Worm (Caenorhabditis elegans) whole organism, young adult: ENCODE measurements around the gene str-57.

Source experiments
- B0261.1 ChIP-seq: sonication (generic microtip); optimal IDR thresholded peaks from 2 replicates; lab custom pipeline; 2016; ENCODE audit warnings: mild to moderate bottlenecking, missing genetic modification characterization, moderate library complexity, missing compliant biosample characterization
- B0336.3 ChIP-seq: fragments of 200-800 bp; sonication (Bioruptor generic); IDR thresholded peaks from 2 replicates; pipeline ENCODE4 v1.3.6; 2022; ENCODE audit warnings: missing genetic modification characterization, missing compliant biosample characterization
- C17E4.6 ChIP-seq: fragments of 200-800 bp; sonication (Bioruptor generic); IDR thresholded peaks from 2 replicates; pipeline ENCODE4 v1.3.6; 2022; ENCODE audit warnings: missing genetic modification reagents, missing genetic modification characterization, missing compliant biosample characterization
- F23B12.7 ChIP-seq: sonication (generic microtip); optimal IDR thresholded peaks from 2 replicates; lab custom pipeline; 2017; ENCODE audit warnings: missing genetic modification characterization, mild to moderate bottlenecking, missing compliant biosample characterization, antibody characterized with exemption, moderate library complexity; ENCODE audit not compliant: insufficient read depth
- F39B2.1 ChIP-seq: fragments of 200-800 bp; sonication (Bioruptor generic); IDR thresholded peaks from 2 replicates; pipeline ENCODE4 v1.3.6; 2022; ENCODE audit warnings: missing genetic modification reagents, missing genetic modification characterization, missing compliant biosample characterization
- F55B11.4 ChIP-seq: sonication (generic microtip); optimal IDR thresholded peaks from 2 replicates; lab custom pipeline; 2016; ENCODE audit warnings: missing compliant biosample characterization, missing genetic modification characterization, borderline replicate concordance; ENCODE audit not compliant: insufficient read depth
- F57C9.4 ChIP-seq: sonication (generic microtip); optimal IDR thresholded peaks from 2 replicates; lab custom pipeline; 2017; ENCODE audit warnings: mild to moderate bottlenecking, missing genetic modification characterization, missing compliant biosample characterization
- K11D2.4 ChIP-seq: fragments of 200-800 bp; sonication (Bioruptor generic); IDR thresholded peaks from 2 replicates; pipeline ENCODE4 v1.3.6; 2022; ENCODE audit warnings: missing genetic modification reagents, missing genetic modification characterization, missing compliant biosample characterization
- T26A5.8 ChIP-seq: sonication (generic microtip); optimal IDR thresholded peaks from 2 replicates; lab custom pipeline; 2016; ENCODE audit warnings: missing genetic modification characterization, missing compliant biosample characterization
- Y56A3A.18 ChIP-seq: fragments of 200-800 bp; sonication (Bioruptor generic); IDR thresholded peaks from 2 replicates; pipeline ENCODE4 v1.3.6; 2022; ENCODE audit warnings: missing genetic modification reagents, missing genetic modification characterization, missing compliant biosample characterization
- aptf-2 ChIP-seq: fragments of 200-800 bp; sonication (Bioruptor generic); conservative IDR thresholded peaks from 2 replicates; pipeline ENCODE4 v1.3.6; 2022; ENCODE audit warnings: missing genetic modification reagents, missing genetic modification characterization, missing compliant biosample characterization
- aptf-3 ChIP-seq: fragments of 200-800 bp; sonication (Bioruptor generic); IDR thresholded peaks from 2 replicates; pipeline ENCODE4 v1.3.6; 2022; ENCODE audit warnings: missing genetic modification characterization, missing compliant biosample characterization
- atf-7 ChIP-seq: sonication (generic microtip); optimal IDR thresholded peaks from 2 replicates; lab custom pipeline; 2017; ENCODE audit warnings: mild to moderate bottlenecking, missing genetic modification characterization, missing compliant biosample characterization
- attf-5 ChIP-seq: fragments of 200-800 bp; sonication (Bioruptor generic); optimal IDR thresholded peaks from 2 replicates; lab custom pipeline; 2018; ENCODE audit warnings: mild to moderate bottlenecking, missing genetic modification characterization, missing compliant biosample characterization
- bed-2 ChIP-seq: fragments of 200-800 bp; sonication (Bioruptor generic); IDR thresholded peaks from 2 replicates; pipeline ENCODE4 v1.3.6; 2022; ENCODE audit warnings: missing genetic modification reagents, missing genetic modification characterization, missing compliant biosample characterization
- cebp-1 ChIP-seq, 2 experiments: fragments of 200-800 bp in 1 of 2; sonication (Bioruptor generic) in 1 of 2; sonication (generic microtip) in 1 of 2; IDR thresholded peaks in 1 of 2; optimal IDR thresholded peaks in 1 of 2; 2 replicates each; pipeline versions ENCODE4 v1.3.6 to Lab custom; 2017 to 2022; ENCODE audit warnings: missing compliant biosample characterization in 2 of 2, missing genetic modification characterization in 2 of 2, mild to moderate bottlenecking in 1 of 2, missing genetic modification reagents in 1 of 2, moderate library complexity in 1 of 2
- ceh-100 ChIP-seq: fragments of 200-800 bp; sonication (Bioruptor generic); IDR thresholded peaks from 2 replicates; pipeline ENCODE4 v1.3.6; 2022; ENCODE audit warnings: missing genetic modification reagents, missing genetic modification characterization, missing compliant biosample characterization
- ceh-27 ChIP-seq: fragments of 200-800 bp; sonication (Bioruptor generic); optimal IDR thresholded peaks from 2 replicates; lab custom pipeline; 2018; ENCODE audit warnings: mild to moderate bottlenecking, missing genetic modification characterization, moderate library complexity, missing compliant biosample characterization
- ceh-58 ChIP-seq: fragments of 200-800 bp; sonication (Bioruptor generic); IDR thresholded peaks from 2 replicates; pipeline ENCODE4 v1.3.6; 2022; ENCODE audit warnings: missing genetic modification characterization, missing compliant biosample characterization
- ceh-79 ChIP-seq: sonication (generic microtip); optimal IDR thresholded peaks from 2 replicates; lab custom pipeline; 2017; ENCODE audit warnings: mild to moderate bottlenecking, missing genetic modification characterization, missing compliant biosample characterization
- dox-1 ChIP-seq: fragments of 200-800 bp; sonication (Bioruptor generic); IDR thresholded peaks from 2 replicates; pipeline ENCODE4 v1.3.6; 2022; ENCODE audit warnings: missing genetic modification reagents, missing genetic modification characterization, missing compliant biosample characterization
- dpff-1 ChIP-seq: sonication (generic microtip); optimal IDR thresholded peaks from 2 replicates; lab custom pipeline; 2017; ENCODE audit warnings: mild to moderate bottlenecking, missing genetic modification characterization, missing compliant biosample characterization
- egl-18 ChIP-seq: fragments of 200-800 bp; sonication (Bioruptor generic); IDR thresholded peaks from 2 replicates; pipeline ENCODE4 v1.3.6; 2022; ENCODE audit warnings: missing genetic modification reagents, missing genetic modification characterization, missing compliant biosample characterization
- gei-17 ChIP-seq: fragments of 200-800 bp; sonication (Bioruptor generic); optimal IDR thresholded peaks from 2 replicates; lab custom pipeline; 2018; ENCODE audit warnings: mild to moderate bottlenecking, missing genetic modification characterization, missing compliant biosample characterization
- him-1 ChIP-seq: sonication (generic microtip); optimal IDR thresholded peaks from 2 replicates; lab custom pipeline; 2016; ENCODE audit warnings: missing genotype, missing genetic modification reagents, missing genetic modification characterization, missing compliant biosample characterization
- hmg-1.2 ChIP-seq: fragments of 200-800 bp; sonication (Bioruptor generic); IDR thresholded peaks from 2 replicates; pipeline ENCODE4 v1.3.6; 2022; ENCODE audit warnings: missing genetic modification reagents, missing genetic modification characterization, missing compliant biosample characterization
- hmg-20 ChIP-seq: fragments of 200-800 bp; sonication (Bioruptor generic); IDR thresholded peaks from 2 replicates; pipeline ENCODE4 v1.3.6; 2022; ENCODE audit warnings: missing genetic modification reagents, missing genetic modification characterization, missing compliant biosample characterization
- madf-3 ChIP-seq: fragments of 200-800 bp; sonication (Bioruptor generic); IDR thresholded peaks from 2 replicates; pipeline ENCODE4 v1.3.6; 2022; ENCODE audit warnings: missing genetic modification reagents, missing genetic modification characterization, missing compliant biosample characterization
- nfya-2 ChIP-seq: fragments of 200-800 bp; sonication (Bioruptor generic); IDR thresholded peaks from 2 replicates; pipeline ENCODE4 v1.3.6; 2022; ENCODE audit warnings: missing genetic modification reagents, missing genetic modification characterization, missing compliant biosample characterization
- nfyb-1 ChIP-seq: fragments of 200-800 bp; sonication (Bioruptor generic); IDR thresholded peaks from 2 replicates; pipeline ENCODE4 v1.3.6; 2022; ENCODE audit warnings: missing genetic modification reagents, missing genetic modification characterization, missing compliant biosample characterization
- nhr-80 ChIP-seq: sonication (generic microtip); optimal IDR thresholded peaks from 2 replicates; lab custom pipeline; 2016; ENCODE audit warnings: missing genetic modification characterization, missing compliant biosample characterization
- pha-4 ChIP-seq: fragments of 150-350 bp; sonication (generic microtip); optimal IDR thresholded peaks from 2 replicates; lab custom pipeline; 2014; ENCODE audit warnings: missing biosample characterization, missing genetic modification reagents, missing genetic modification characterization
- rcor-1 ChIP-seq: fragments of 200-800 bp; sonication (Bioruptor generic); IDR thresholded peaks from 2 replicates; pipeline ENCODE4 v1.3.6; 2022; ENCODE audit warnings: missing genetic modification reagents, missing genetic modification characterization, missing compliant biosample characterization
- snpc-4 ChIP-seq, 5 experiments: fragments of 150-350 bp in 1 of 5; sonication (generic microtip) in 4 of 5; optimal IDR thresholded peaks; 2 replicates each; lab custom pipeline; 2014 to 2018; ENCODE audit warnings: missing genetic modification characterization in 5 of 5, missing biosample characterization in 3 of 5, antibody characterized with exemption in 2 of 5, mild to moderate bottlenecking in 2 of 5, missing compliant biosample characterization in 2 of 5, missing genotype in 2 of 5, moderate library complexity in 2 of 5, missing genetic modification reagents in 1 of 5
- somi-1 ChIP-seq: fragments of 200-800 bp; sonication (Bioruptor generic); optimal IDR thresholded peaks from 2 replicates; lab custom pipeline; 2018; ENCODE audit warnings: mild to moderate bottlenecking, missing genetic modification characterization, missing compliant biosample characterization
- tbx-9 ChIP-seq: sonication (generic microtip); optimal IDR thresholded peaks from 2 replicates; lab custom pipeline; 2016; ENCODE audit warnings: borderline replicate concordance, missing genetic modification characterization, inconsistent platforms, missing compliant biosample characterization
- unc-62 ChIP-seq: fragments of 150-350 bp; optimal IDR thresholded peaks from 2 replicates; lab custom pipeline; 2014; ENCODE audit warnings: missing biosample characterization, missing genetic modification reagents, missing genetic modification characterization

Gene str-57

DNA sequence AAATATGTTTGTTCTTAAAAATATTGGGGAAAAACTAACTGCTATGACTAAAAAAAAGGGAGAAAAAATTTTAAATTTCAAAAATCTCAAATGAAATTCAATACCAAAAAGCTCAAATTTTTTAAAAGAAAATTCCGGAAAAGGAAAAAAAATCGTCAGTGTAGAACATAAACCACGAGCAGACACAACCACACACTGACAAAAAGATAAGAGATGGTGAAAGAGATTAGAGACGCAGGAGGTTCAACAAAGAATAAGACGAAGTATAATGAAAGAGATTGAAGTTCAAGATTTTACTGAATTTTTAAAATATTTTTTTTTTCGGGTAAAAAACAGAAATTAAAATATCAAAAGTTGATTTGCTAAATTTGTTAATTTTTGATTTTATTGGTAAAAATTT, 9.6 kb downstream of the str-57 start:
- TF ChIP-seq him-1 (tag; lab: Kevin White, UChicago) (no peak), F39B2.1 (GFP tag; lab: Robert Waterston, UW) (no peak), dpff-1 (tag; lab: Kevin White, UChicago) (no peak), hmg-20 (GFP tag; lab: Robert Waterston, UW) (no peak), cebp-1 (GFP tag; IDR thresholded peaks at IDR 0.05; lab: Robert Waterston, UW) (no peak), cebp-1 (tag; optimal IDR thresholded peaks at IDR 0.05; lab: Kevin White, UChicago) (no peak), F55B11.4 (tag; lab: Kevin White, UChicago) (no peak), unc-62 (no peak), ceh-27 (GFP tag; lab: Kevin White, UChicago) (no peak)

DNA sequence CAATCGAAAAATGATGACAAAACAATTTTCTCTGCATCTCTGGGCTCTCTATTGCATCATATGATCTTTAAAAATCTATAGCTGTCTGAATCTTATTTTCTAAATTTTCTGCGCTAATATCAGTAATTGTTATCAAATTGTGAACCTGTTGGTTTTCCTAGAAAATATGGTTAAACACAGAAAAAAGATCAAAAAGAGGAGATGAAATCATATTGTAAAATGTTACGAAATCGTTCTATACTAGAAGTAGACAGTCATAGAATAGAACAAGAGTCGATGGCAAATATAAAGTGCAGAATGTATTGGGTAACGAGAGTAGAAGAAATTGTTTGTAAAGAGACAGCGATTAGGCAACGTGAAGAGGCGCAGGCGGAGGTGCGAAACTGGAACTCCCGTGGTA, 10.2 kb downstream of the str-57 start:
- TF ChIP-seq ceh-100 (GFP tag; lab: Robert Waterston, UW) (no peak), tbx-9 (tag; lab: Kevin White, UChicago) (no peak), unc-62 (no peak), T26A5.8 (tag; lab: Kevin White, UChicago) (no peak), bed-2 (GFP tag; lab: Robert Waterston, UW) (no peak), atf-7 (tag; lab: Kevin White, UChicago) (peak; percentile 73), cebp-1 (GFP tag; IDR thresholded peaks at IDR 0.05; lab: Robert Waterston, UW) (peak; percentile 91), cebp-1 (tag; optimal IDR thresholded peaks at IDR 0.05; lab: Kevin White, UChicago) (peak; percentile 94), aptf-3 (GFP tag; lab: Robert Waterston, UW) (no peak), nhr-80 (tag; lab: Kevin White, UChicago) (peak; percentile 70), madf-3 (no peak), B0261.1 (tag; lab: Kevin White, UChicago) (no peak), pha-4 (tag; lab: Kevin White, UChicago) (peak; percentile 52), gei-17 (GFP tag; lab: Kevin White, UChicago) (no peak), ceh-79 (tag; lab: Kevin White, UChicago) (no peak), Y56A3A.18 (GFP tag; lab: Robert Waterston, UW) (no peak), rcor-1 (GFP tag; lab: Robert Waterston, UW) (no peak), egl-18 (GFP tag; lab: Robert Waterston, UW) (no peak), hmg-1.2 (GFP tag; lab: Robert Waterston, UW) (peak; percentile 62; the same call in 1 of the 2 replicates), B0336.3 (0 out of 2 replicates have a peak, but pooled peaks have one; percentile 35), aptf-2 (no peak), C17E4.6 (no peak), nfyb-1 (GFP tag; lab: Robert Waterston, UW) (peak; percentile 60; the same call in 1 of the 2 replicates), dox-1 (0 out of 2 replicates have a peak, but pooled peaks have one; percentile 23), attf-5 (peak; percentile 77), K11D2.4 (no peak), F57C9.4 (tag; lab: Kevin White, UChicago) (no peak), nfya-2 (GFP tag; lab: Robert Waterston, UW) (no peak), ceh-58 (GFP tag; lab: Robert Waterston, UW) (no peak), somi-1 (GFP tag; lab: Kevin White, UChicago) (no peak), F23B12.7 (tag; lab: Kevin White, UChicago) (no peak), snpc-4 (GFP tag; optimal IDR thresholded peaks at IDR 0.05; lab: Kevin White, UChicago) (no peak), snpc-4 (tag; optimal IDR thresholded peaks at IDR 0.05; lab: Kevin White, UChicago) (peak in 1 of 4 experiments; percentile 11)
